Worm (Caenorhabditis elegans) whole organism, midembryonic: ENCODE results near the gene F10C1.9.

Source experiments
- flt-1 ChIP-seq: fragments of 200-800 bp; sonication (Bioruptor generic); IDR thresholded peaks from 2 replicates; pipeline ENCODE4 v1.3.6; 2022; ENCODE audit warnings: missing genetic modification characterization, missing compliant biosample characterization
- ref-1 ChIP-seq: fragments of 200-800 bp; sonication (Bioruptor generic); conservative IDR thresholded peaks from 2 replicates; pipeline ENCODE4 v1.3.6; 2022; ENCODE audit warnings: missing genetic modification reagents, missing genetic modification characterization, missing compliant biosample characterization
- ztf-23 ChIP-seq: fragments of 200-800 bp; sonication (Bioruptor generic); IDR thresholded peaks from 2 replicates; pipeline ENCODE4 v1.3.6; 2022; ENCODE audit warnings: missing genetic modification reagents, missing genetic modification characterization, missing compliant biosample characterization

DNA sequence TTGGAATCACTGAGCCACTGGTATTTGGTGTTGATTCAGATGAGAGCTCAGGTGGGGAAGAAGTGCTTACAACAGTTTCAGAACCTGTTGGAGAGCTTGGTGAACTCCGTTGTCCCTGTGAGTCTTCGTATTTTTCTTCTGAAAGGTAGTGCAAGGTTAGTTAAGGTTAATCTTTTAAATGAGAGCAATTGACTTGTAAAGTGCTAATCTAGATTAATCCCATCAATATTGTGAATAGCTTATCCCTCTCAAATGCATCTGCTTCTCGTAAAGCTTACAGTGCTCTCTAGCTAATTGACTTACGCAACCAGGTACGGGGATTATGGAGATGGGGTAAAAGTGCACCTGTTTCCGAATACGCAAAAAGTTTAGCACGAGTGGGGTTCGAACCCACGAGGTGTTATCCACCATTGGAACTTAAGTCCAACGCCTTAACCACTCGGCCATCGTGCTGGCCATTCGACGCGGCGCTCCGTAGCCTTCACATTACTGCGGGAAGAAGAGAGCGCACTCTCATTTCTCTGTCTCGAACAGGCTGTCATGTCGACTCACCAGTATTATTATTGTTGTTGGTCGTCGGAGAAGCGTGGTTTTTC is 27.6 kb upstream of the F10C1.9 start:
- TF ChIP-seq ref-1 = 0 out of 2 replicates have a peak, but pooled peaks have one; percentile 39
- peak; percentile 80 for TF ChIP-seq ztf-23 (GFP tag; lab: Robert Waterston, UW)
- peak; percentile 80; the same call in 1 of the 2 replicates for TF ChIP-seq flt-1 (GFP tag; lab: Robert Waterston, UW)
